Fruit fly (Drosophila melanogaster) whole organism, embryonic: Measurements from ENCODE around the gene CG3032.

Experiments used
- CG12391 ChIP-seq: fragments of 200-800 bp; sonication (Bioruptor generic); optimal IDR thresholded peaks from 3 replicates; lab custom pipeline; 2018; ENCODE audit warnings: missing biosample characterization, mild to moderate bottlenecking, missing genetic modification characterization, moderate library complexity
- CG13424 ChIP-seq: fragments of 200-800 bp; sonication (Bioruptor generic); optimal IDR thresholded peaks from 2 replicates; lab custom pipeline; 2019; ENCODE audit warnings: missing biosample characterization, mild to moderate bottlenecking, missing genetic modification characterization, moderate library complexity
- CG18599 ChIP-seq: fragments of 200-800 bp; sonication (Bioruptor generic); optimal IDR thresholded peaks from 3 replicates; lab custom pipeline; 2017; ENCODE audit warnings: missing biosample characterization, missing genetic modification characterization, mild to moderate bottlenecking, moderate library complexity, missing genetic modification reagents
- CG30403 ChIP-seq: fragments of 200-800 bp; sonication (Bioruptor generic); optimal IDR thresholded peaks from 3 replicates; lab custom pipeline; 2016; ENCODE audit warnings: missing biosample characterization, missing genetic modification characterization
- CG31441 ChIP-seq: fragments of 200-800 bp; sonication (Bioruptor generic); IDR thresholded peaks from 2 replicates; pipeline ENCODE4 v1.3.6; 2022; ENCODE audit warnings: missing biosample characterization, missing genetic modification characterization
- CG33213 ChIP-seq: fragments of 200-800 bp; sonication (Bioruptor generic); optimal IDR thresholded peaks from 3 replicates; lab custom pipeline; 2016; ENCODE audit warnings: missing biosample characterization, missing genetic modification characterization
- CG34376 ChIP-seq: fragments of 200-800 bp; sonication (Bioruptor generic); optimal IDR thresholded peaks from 2 replicates; lab custom pipeline; 2018; ENCODE audit warnings: missing biosample characterization, mild to moderate bottlenecking, missing genetic modification characterization
- CG4404 ChIP-seq: fragments of 200-800 bp; sonication (Bioruptor generic); IDR thresholded peaks from 2 replicates; pipeline ENCODE4 v1.3.6; 2022; ENCODE audit warnings: missing biosample characterization, missing genetic modification characterization
- CG6175 ChIP-seq: fragments of 200-800 bp; sonication (Bioruptor generic); IDR thresholded peaks from 3 replicates; pipeline ENCODE4 v1.3.6; 2022; ENCODE audit warnings: missing biosample characterization, missing genetic modification characterization
- CG6791 ChIP-seq: fragments of 200-800 bp; sonication (Bioruptor generic); IDR thresholded peaks from 3 replicates; pipeline ENCODE4 v1.3.6; 2022; ENCODE audit warnings: missing biosample characterization, missing genetic modification characterization; ENCODE audit not compliant: partially characterized antibody
- Dbx ChIP-seq: fragments of 200-800 bp; sonication (Bioruptor generic); IDR thresholded peaks from 3 replicates; pipeline ENCODE4 v1.3.6; 2022; ENCODE audit warnings: missing biosample characterization, missing genetic modification characterization
- Dek ChIP-seq: fragments of 200-800 bp; sonication (Bioruptor generic); optimal IDR thresholded peaks from 3 replicates; lab custom pipeline; 2019; ENCODE audit warnings: missing biosample characterization, mild to moderate bottlenecking, missing genetic modification characterization, moderate library complexity
- Doc3 ChIP-seq: fragments of 200-800 bp; sonication (Bioruptor generic); IDR thresholded peaks from 3 replicates; pipeline ENCODE4 v1.3.6; 2022; ENCODE audit warnings: missing biosample characterization, missing genetic modification characterization; ENCODE audit not compliant: partially characterized antibody
- MBD-R2 ChIP-seq: fragments of 200-800 bp; sonication (Bioruptor generic); IDR thresholded peaks from 2 replicates; pipeline ENCODE4 v1.3.6; 2022; ENCODE audit warnings: missing biosample characterization, missing genetic modification characterization
- Nf-YC ChIP-seq: fragments of 200-800 bp; optimal IDR thresholded peaks from 3 replicates; lab custom pipeline; 2019; ENCODE audit warnings: missing biosample characterization, mild to moderate bottlenecking, missing genetic modification characterization, moderate library complexity
- Oli ChIP-seq: fragments of 200-800 bp; sonication (Bioruptor generic); optimal IDR thresholded peaks from 2 replicates; lab custom pipeline; 2018; ENCODE audit warnings: missing biosample characterization, mild to moderate bottlenecking, missing genetic modification characterization, moderate library complexity
- Pdp1 ChIP-seq, 2 experiments: fragments of 200-800 bp; sonication (Bioruptor generic); optimal IDR thresholded peaks; 3 replicates each; lab custom pipeline; 2016; ENCODE audit warnings: missing biosample characterization in 2 of 2, missing genetic modification characterization in 2 of 2, mild to moderate bottlenecking in 1 of 2, moderate library complexity in 1 of 2
- TFAM ChIP-seq: fragments of 200-800 bp; sonication (Bioruptor generic); optimal IDR thresholded peaks from 2 replicates; lab custom pipeline; 2017; ENCODE audit warnings: missing biosample characterization, missing genetic modification characterization, inconsistent platforms
- Xrp1 ChIP-seq: fragments of 200-800 bp; sonication (Bioruptor generic); IDR thresholded peaks from 2 replicates; pipeline ENCODE4 v1.3.6; 2022; ENCODE audit warnings: missing biosample characterization, missing genetic modification characterization
- ac ChIP-seq: fragments of 200-800 bp; sonication (Bioruptor generic); optimal IDR thresholded peaks from 3 replicates; lab custom pipeline; 2017; ENCODE audit warnings: missing biosample characterization, mild to moderate bottlenecking, missing genetic modification characterization
- bab2 ChIP-seq: fragments of 200-800 bp; sonication (Bioruptor generic); optimal IDR thresholded peaks from 2 replicates; lab custom pipeline; 2016; ENCODE audit warnings: missing biosample characterization, missing genetic modification characterization
- bcd ChIP-seq: fragments of 200-800 bp; sonication (Bioruptor generic); optimal IDR thresholded peaks from 2 replicates; lab custom pipeline; 2017; ENCODE audit warnings: missing biosample characterization, mild to moderate bottlenecking, missing genetic modification characterization
- bsh ChIP-seq, 2 experiments: fragments of 200-800 bp; sonication (Bioruptor generic); optimal IDR thresholded peaks; 2 replicates each; lab custom pipeline; 2017 to 2018; ENCODE audit warnings: mild to moderate bottlenecking in 2 of 2, missing biosample characterization in 2 of 2, missing genetic modification characterization in 2 of 2, moderate library complexity in 1 of 2
- cg ChIP-seq: fragments of 200-800 bp; sonication (Bioruptor generic); optimal IDR thresholded peaks from 3 replicates; lab custom pipeline; 2019; ENCODE audit warnings: missing biosample characterization, mild to moderate bottlenecking, missing genetic modification characterization, moderate library complexity
- corto ChIP-seq: fragments of 200-800 bp; sonication (Bioruptor generic); optimal IDR thresholded peaks from 2 replicates; lab custom pipeline; 2016; ENCODE audit warnings: missing biosample characterization, mild to moderate bottlenecking, missing genetic modification characterization, moderate library complexity
- disco-r ChIP-seq: fragments of 200-800 bp; sonication (Bioruptor generic); optimal IDR thresholded peaks from 2 replicates; lab custom pipeline; 2016; ENCODE audit warnings: missing biosample characterization, missing genetic modification characterization
- dmrt99B ChIP-seq: fragments of 200-800 bp; sonication (Bioruptor generic); optimal IDR thresholded peaks from 2 replicates; lab custom pipeline; 2018; ENCODE audit warnings: missing biosample characterization, mild to moderate bottlenecking, missing genetic modification characterization, moderate library complexity
- emc ChIP-seq: fragments of 200-800 bp; sonication (Bioruptor generic); optimal IDR thresholded peaks from 2 replicates; lab custom pipeline; 2016; ENCODE audit warnings: missing biosample characterization, missing genetic modification characterization
- fd96Cb ChIP-seq: fragments of 200-800 bp; sonication (Bioruptor generic); optimal IDR thresholded peaks from 2 replicates; lab custom pipeline; 2018; ENCODE audit warnings: missing biosample characterization, mild to moderate bottlenecking, missing genetic modification characterization, moderate library complexity
- gem ChIP-seq: fragments of 200-800 bp; sonication (Bioruptor generic); optimal IDR thresholded peaks from 2 replicates; lab custom pipeline; 2019; ENCODE audit warnings: missing biosample characterization, mild to moderate bottlenecking, missing genetic modification characterization, moderate library complexity
- grau ChIP-seq: fragments of 200-800 bp; optimal IDR thresholded peaks from 3 replicates; lab custom pipeline; 2019; ENCODE audit warnings: missing biosample characterization, mild to moderate bottlenecking, missing genetic modification characterization, moderate library complexity
- gsb-n ChIP-seq: fragments of 200-800 bp; sonication (Bioruptor generic); optimal IDR thresholded peaks from 3 replicates; lab custom pipeline; 2018; ENCODE audit warnings: missing biosample characterization, mild to moderate bottlenecking, missing genetic modification characterization
- h ChIP-seq: fragments of >200 bp; optimal IDR thresholded peaks from 2 replicates; lab custom pipeline; 2017
- kni ChIP-seq: fragments of 200-800 bp; sonication (Bioruptor generic); optimal IDR thresholded peaks from 3 replicates; lab custom pipeline; 2017; ENCODE audit warnings: mild to moderate bottlenecking, missing biosample characterization, missing genetic modification reagents, missing genetic modification characterization
- lbe ChIP-seq: fragments of 200-800 bp; sonication (Bioruptor generic); optimal IDR thresholded peaks from 2 replicates; lab custom pipeline; 2016; ENCODE audit warnings: missing biosample characterization, mild to moderate bottlenecking, missing genetic modification characterization
- maf-S ChIP-seq: fragments of 200-800 bp; sonication (Bioruptor generic); optimal IDR thresholded peaks from 2 replicates; lab custom pipeline; 2016; ENCODE audit warnings: missing biosample characterization, missing genetic modification characterization
- nerfin-1 ChIP-seq: fragments of 200-800 bp; sonication (Bioruptor generic); optimal IDR thresholded peaks from 3 replicates; lab custom pipeline; 2019; ENCODE audit warnings: missing biosample characterization, mild to moderate bottlenecking, missing genetic modification characterization, moderate library complexity
- nmo ChIP-seq: fragments of 200-800 bp; sonication (Bioruptor generic); optimal IDR thresholded peaks from 2 replicates; lab custom pipeline; 2018; ENCODE audit warnings: missing biosample characterization, mild to moderate bottlenecking, missing genetic modification characterization, moderate library complexity
- oc ChIP-seq: fragments of 200-800 bp; sonication (Bioruptor generic); optimal IDR thresholded peaks from 2 replicates; lab custom pipeline; 2018; ENCODE audit warnings: missing biosample characterization, mild to moderate bottlenecking, missing genetic modification characterization, moderate library complexity
- otp ChIP-seq: fragments of 200-800 bp; sonication (Bioruptor generic); IDR thresholded peaks from 3 replicates; pipeline ENCODE4, ENCODE4 v1.3.6; 2022; ENCODE audit warnings: missing biosample characterization, missing genetic modification characterization
- sens ChIP-seq: fragments of 200-800 bp; sonication (Bioruptor generic); peaks from one replicate; lab custom pipeline; 2016; ENCODE audit warnings: missing biosample characterization, missing genetic modification characterization
- seq ChIP-seq: fragments of 200-800 bp; sonication (Bioruptor generic); IDR thresholded peaks from 2 replicates; pipeline ENCODE4 v1.3.6; 2022; ENCODE audit warnings: missing biosample characterization, missing genetic modification characterization
- slp2 ChIP-seq: fragments of 200-800 bp; sonication (Bioruptor generic); optimal IDR thresholded peaks from 2 replicates; lab custom pipeline; 2016; ENCODE audit warnings: missing biosample characterization, missing genetic modification characterization
- tgo ChIP-seq: fragments of 200-800 bp; sonication (Bioruptor generic); IDR thresholded peaks from 3 replicates; pipeline ENCODE4 v1.3.6; 2022; ENCODE audit warnings: missing biosample characterization, missing genetic modification characterization
- zen ChIP-seq: fragments of 200-800 bp; sonication (Bioruptor generic); optimal IDR thresholded peaks from 3 replicates; lab custom pipeline; 2018; ENCODE audit warnings: missing biosample characterization, mild to moderate bottlenecking, missing genetic modification characterization, moderate library complexity
- zfh1 ChIP-seq: fragments of 200-800 bp; sonication (Bioruptor generic); IDR thresholded peaks from 3 replicates; pipeline ENCODE4 v1.3.6; 2022; ENCODE audit warnings: missing biosample characterization, missing genetic modification characterization

CG3032 gene

DNA sequence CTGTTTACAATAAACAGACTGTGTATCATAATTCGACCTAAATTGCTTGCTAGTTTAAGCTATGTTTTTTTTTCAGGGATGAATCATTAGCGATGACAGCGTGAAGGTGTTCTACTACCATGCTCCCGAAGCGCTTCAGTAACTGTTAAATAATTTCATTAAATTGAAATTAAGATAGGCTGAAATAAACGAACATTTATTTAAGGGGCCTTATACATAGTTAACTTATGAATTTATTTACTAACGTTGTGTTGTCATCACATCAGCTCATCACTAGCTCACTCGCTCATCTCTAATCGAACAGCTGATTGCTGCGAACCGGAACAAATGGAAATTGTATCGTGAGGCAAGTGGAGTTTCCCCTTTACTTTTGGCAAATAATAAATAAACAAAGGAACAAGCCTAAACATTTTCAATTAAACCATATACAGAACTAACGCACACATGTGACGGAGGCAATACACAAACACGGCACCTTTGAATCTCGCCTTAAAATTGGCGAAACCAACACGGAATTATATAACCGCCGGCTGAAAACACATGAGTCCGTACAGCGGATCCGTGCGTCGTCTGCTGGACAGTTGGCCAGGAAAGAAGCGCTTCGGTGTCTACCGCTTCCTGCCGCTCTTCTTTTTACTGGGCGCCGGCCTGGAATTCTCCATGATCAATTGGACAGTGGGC is 2.5 kb downstream of the CG3032 start, which contains the start of the genes cm, sloth1 and sloth2 (continued):
- peak; percentile 68 for TF ChIP-seq Nf-YC (tag; lab: Kevin White, UChicago)
- TF ChIP-seq slp2: peak; percentile 71
- peak; percentile 76 for TF ChIP-seq bcd
- TF ChIP-seq CG30403 (GFP tag; lab: Kevin White, UChicago): peak; percentile 95
- TF ChIP-seq CG34376 (GFP tag; lab: Kevin White, UChicago): peak; percentile 73
- peak; percentile 85 for TF ChIP-seq tgo
- TF ChIP-seq CG4404 (GFP tag; lab: Robert Waterston, UW): peak; percentile 81
- peak; percentile 71 for TF ChIP-seq CG6791 (GFP tag; lab: Robert Waterston, UW)
- TF ChIP-seq Dbx (GFP tag; lab: Robert Waterston, UW): peak; percentile 86
- TF ChIP-seq Doc3: peak; percentile 91
- TF ChIP-seq bab2 (GFP tag; lab: Kevin White, UChicago): peak; percentile 93
- peak; percentile 93 for TF ChIP-seq CG12391 (tag; lab: Kevin White, UChicago)
- TF ChIP-seq CG31441 (GFP tag; lab: Robert Waterston, UW): peak; percentile 72
- peak; percentile 81 for TF ChIP-seq Dek (tag; lab: Kevin White, UChicago)
- peak; percentile 87 for TF ChIP-seq seq (GFP tag; lab: Robert Waterston, UW)
- no peak for TF ChIP-seq h (lab: Kevin White, UChicago)
- TF ChIP-seq fd96Cb (tag; lab: Kevin White, UChicago): peak; percentile 75
- TF ChIP-seq nerfin-1: peak; percentile 78
- TF ChIP-seq zen: peak; percentile 80
- peak; percentile 58 for TF ChIP-seq disco-r (GFP tag; lab: Kevin White, UChicago)
- peak; percentile 90 for TF ChIP-seq zfh1 (GFP tag; lab: Robert Waterston, UW)
- TF ChIP-seq ac (GFP tag; lab: Kevin White, UChicago): no peak
- TF ChIP-seq, all 482 proteins: peak for 431

DNA sequence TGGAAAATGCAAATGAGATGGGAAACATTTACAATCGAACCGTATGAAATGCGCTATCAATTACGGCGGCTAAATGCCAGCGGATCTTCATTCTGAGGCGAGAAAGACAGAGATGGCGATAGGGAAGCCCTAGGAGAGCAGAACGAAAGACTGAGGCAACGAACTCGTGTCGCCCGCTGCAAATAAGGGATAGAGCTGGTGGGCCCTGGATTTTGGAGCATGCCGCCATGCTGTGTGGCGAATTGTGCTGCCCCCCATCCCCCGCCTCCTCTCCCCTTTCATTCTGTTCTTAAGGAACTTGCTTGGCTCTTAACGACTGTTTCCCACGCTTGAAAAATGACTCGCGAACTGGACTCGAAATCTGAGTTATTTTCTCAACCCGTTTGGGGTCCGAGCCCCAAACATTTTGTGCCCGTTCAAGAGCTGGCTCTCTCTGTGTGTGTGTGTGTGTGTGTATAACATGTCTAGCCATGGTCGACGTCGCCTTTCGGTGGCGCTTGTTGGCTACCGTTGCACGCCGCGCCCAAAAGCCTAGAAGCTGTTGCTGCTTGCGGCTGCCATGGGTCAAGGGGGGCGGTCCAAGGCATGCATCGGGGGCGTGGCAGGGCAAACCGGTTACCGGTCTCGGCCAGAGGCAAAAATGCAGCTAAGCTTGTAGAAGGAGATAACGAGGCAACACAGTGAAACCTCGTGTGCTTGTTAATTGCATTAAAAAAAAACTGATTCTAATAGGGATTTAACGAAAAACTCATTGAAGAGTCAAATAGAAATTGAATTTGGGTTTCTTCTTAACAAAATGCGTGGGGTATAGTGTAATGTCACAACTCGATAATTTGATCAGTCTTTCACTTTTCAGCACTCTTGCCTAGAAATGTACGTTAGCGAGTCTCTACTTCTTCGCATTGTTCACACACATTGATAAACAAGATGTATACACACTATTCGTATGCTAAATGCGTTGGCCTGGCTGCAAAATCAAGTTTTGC is 5.3 kb downstream of the CG3032 start:
- peak; percentile 27 for TF ChIP-seq gem (tag; lab: Kevin White, UChicago)
- TF ChIP-seq cg (GFP tag; lab: Kevin White, UChicago): peak; percentile 25
- peak; percentile 1 for TF ChIP-seq nmo (GFP tag; lab: Kevin White, UChicago)
- TF ChIP-seq Pdp1 (GFP tag; optimal IDR thresholded peaks at IDR 0.05; lab: Kevin White, UChicago): peak in 1 of 2 experiments; percentile 32
- TF ChIP-seq Xrp1 (GFP tag; lab: Robert Waterston, UW): 0 out of 2 replicates have a peak, but pooled peaks have one; percentile 18
- 0 out of 3 replicates have a peak, but pooled peaks have one; percentile 20 for TF ChIP-seq CG6175
- no peak for TF ChIP-seq TFAM (GFP tag; lab: Kevin White, UChicago)
- TF ChIP-seq MBD-R2: no peak
- TF ChIP-seq gsb-n (tag; lab: Kevin White, UChicago): peak; percentile 41
- TF ChIP-seq maf-S: no peak
- TF ChIP-seq kni: peak; percentile 26
- TF ChIP-seq oc (tag; lab: Kevin White, UChicago): peak; percentile 42
- TF ChIP-seq bsh (GFP tag; optimal IDR thresholded peaks at IDR 0.05; lab: Kevin White, UChicago): peak; percentile 36
- no peak for TF ChIP-seq corto (GFP tag; lab: Kevin White, UChicago)
- peak; percentile 5 for TF ChIP-seq CG13424 (tag; lab: Kevin White, UChicago)
- peak; percentile 85 for TF ChIP-seq grau (tag; lab: Kevin White, UChicago)
- TF ChIP-seq CG18599: no peak
- no peak for TF ChIP-seq otp (GFP tag; lab: Robert Waterston, UW)
- peak; percentile 23 for TF ChIP-seq lbe (GFP tag; lab: Kevin White, UChicago)
- peak; percentile 33 for TF ChIP-seq dmrt99B
- TF ChIP-seq CG33213 (GFP tag; lab: Kevin White, UChicago): no peak
- TF ChIP-seq emc (GFP tag; lab: Kevin White, UChicago): no peak
- peak; percentile 10 for TF ChIP-seq Oli (tag; lab: Kevin White, UChicago)
- peak; percentile 84 for TF ChIP-seq sens (GFP tag; lab: Kevin White, UChicago)
